Fruit fly (Drosophila melanogaster): ENCODE results near the gene Alp9.

DNA sequence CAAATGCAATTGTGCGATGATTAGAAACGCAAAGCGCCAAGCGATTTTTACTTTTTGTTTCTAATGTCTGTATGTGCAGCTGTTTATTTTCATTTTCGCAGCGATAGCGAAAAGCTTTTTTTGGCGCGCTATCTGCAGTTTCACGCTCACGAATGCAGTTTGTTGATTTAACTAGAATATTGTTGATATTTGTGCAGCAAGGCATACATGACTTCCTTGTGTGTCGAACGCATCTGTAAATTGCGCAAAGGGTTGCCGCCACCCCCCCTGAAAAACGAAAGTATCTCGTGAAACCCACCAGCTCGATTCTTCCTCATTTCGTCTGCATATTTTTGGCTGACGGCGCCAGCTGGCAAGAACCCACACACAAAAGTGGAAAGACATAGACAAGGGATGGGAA is 46.2 kb downstream of the Alp9 start:
- TF ChIP-seq CTCF (optimal IDR thresholded peaks at IDR 0.05) (no peak), CG8478 (optimal IDR thresholded peaks at IDR 0.05) (no peak)
